Worm (Caenorhabditis elegans) whole organism, mixed stage, embryonic: ENCODE data around the gene T16G12.9.

Experiments
- blmp-1 ChIP-seq: fragments of 150-350 bp; optimal IDR thresholded peaks from 2 replicates; lab custom pipeline; 2014; ENCODE audit warnings: missing biosample characterization, missing genetic modification characterization
- elt-1 ChIP-seq: sonication (generic microtip); optimal IDR thresholded peaks from 2 replicates; lab custom pipeline; 2017; ENCODE audit warnings: missing genetic modification characterization, mild to moderate bottlenecking, missing compliant biosample characterization, antibody characterized with exemption, moderate library complexity, borderline replicate concordance; ENCODE audit not compliant: insufficient read depth
- lin-13 ChIP-seq: fragments of 150-350 bp; optimal IDR thresholded peaks from 2 replicates; lab custom pipeline; 2014; ENCODE audit warnings: missing biosample characterization, missing genetic modification characterization
- nhr-237 ChIP-seq: fragments of 150-350 bp; optimal IDR thresholded peaks from 2 replicates; lab custom pipeline; 2014; ENCODE audit warnings: missing biosample characterization, missing genetic modification characterization
- nhr-28 ChIP-seq: fragments of 150-350 bp; optimal IDR thresholded peaks from 2 replicates; lab custom pipeline; 2014; ENCODE audit warnings: missing biosample characterization, missing genetic modification characterization
- nhr-76 ChIP-seq: sonication (generic microtip); optimal IDR thresholded peaks from 2 replicates; lab custom pipeline; 2017; ENCODE audit warnings: missing biosample characterization, missing genetic modification characterization
- snpc-4 ChIP-seq: fragments of 150-350 bp; optimal IDR thresholded peaks from 2 replicates; lab custom pipeline; 2014; ENCODE audit warnings: missing biosample characterization, missing genetic modification characterization
- sptf-1 ChIP-seq: sonication (generic microtip); optimal IDR thresholded peaks from 2 replicates; lab custom pipeline; 2017; ENCODE audit warnings: mild to moderate bottlenecking, missing genetic modification characterization, moderate library complexity, missing compliant biosample characterization
- unc-39 ChIP-seq: fragments of 150-350 bp; optimal IDR thresholded peaks from 2 replicates; lab custom pipeline; 2014; ENCODE audit warnings: missing biosample characterization, missing genetic modification characterization
- unc-62 ChIP-seq: fragments of 150-350 bp; optimal IDR thresholded peaks from 2 replicates; lab custom pipeline; 2014; ENCODE audit warnings: missing biosample characterization, missing genetic modification reagents, missing genetic modification characterization
- ztf-11 ChIP-seq: fragments of 150-350 bp; optimal IDR thresholded peaks from 2 replicates; lab custom pipeline; 2014; ENCODE audit warnings: missing biosample characterization, missing genetic modification characterization

DNA sequence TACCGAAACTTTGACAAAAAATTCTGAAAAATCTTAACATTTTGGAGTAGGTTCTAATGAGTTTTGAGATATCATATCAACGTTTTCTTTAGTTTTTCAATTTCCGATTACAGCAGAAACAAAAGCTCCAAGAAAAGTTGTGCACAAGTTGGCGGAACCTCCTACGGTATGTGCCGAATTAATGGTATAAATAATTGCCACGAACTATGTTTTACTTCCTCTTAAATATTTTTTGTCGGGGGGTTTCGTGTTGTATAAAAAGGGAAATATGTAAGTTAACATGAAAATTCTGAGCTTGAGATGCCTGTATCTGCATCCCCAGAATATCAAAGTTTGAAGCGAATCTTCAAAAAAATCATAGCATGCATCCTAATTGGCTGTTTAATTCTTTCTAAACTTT, 44.2 kb downstream of the T16G12.9 start, which contains the start of gene M04D8.8:
- TF ChIP-seq blmp-1 (tag; lab: Kevin White, UChicago) (no peak), lin-13 (no peak), snpc-4 (no peak), unc-39 (tag; lab: Kevin White, UChicago) (no peak), nhr-76 (tag; lab: Kevin White, UChicago) (no peak), sptf-1 (no peak), elt-1 (tag; lab: Kevin White, UChicago) (no peak), nhr-237 (tag; lab: Kevin White, UChicago) (no peak), nhr-28 (tag; lab: Kevin White, UChicago) (no peak), unc-62 (GFP tag; lab: Kevin White, UChicago) (no peak), ztf-11 (tag; lab: Kevin White, UChicago) (no peak)
